Worm (Caenorhabditis elegans) whole organism, late embryonic: ENCODE data around the gene Y69H2.15.

Source experiments
- ama-1 ChIP-seq: fragments of 150-350 bp; optimal IDR thresholded peaks from 2 replicates; lab custom pipeline; 2014
- dve-1 ChIP-seq: sonication (generic microtip); optimal IDR thresholded peaks from 2 replicates; lab custom pipeline; 2017; ENCODE audit warnings: antibody characterized with exemption, mild to moderate bottlenecking, missing genetic modification characterization, missing compliant biosample characterization
- npax-4 ChIP-seq: sonication (generic microtip); optimal IDR thresholded peaks from 2 replicates; lab custom pipeline; 2016; ENCODE audit warnings: missing genetic modification characterization, missing compliant biosample characterization
- pqm-1 ChIP-seq: sonication (generic microtip); optimal IDR thresholded peaks from 2 replicates; lab custom pipeline; 2016; ENCODE audit warnings: missing genetic modification characterization, missing compliant biosample characterization
- tbx-7 ChIP-seq: sonication (generic microtip); optimal IDR thresholded peaks from 2 replicates; lab custom pipeline; 2016; ENCODE audit warnings: missing genotype, missing genetic modification characterization, missing compliant biosample characterization

- no peak for TF ChIP-seq npax-4 (tag; lab: Kevin White, UChicago)
- no peak for TF ChIP-seq ama-1
- no peak for TF ChIP-seq pqm-1 (tag; lab: Kevin White, UChicago)
- TF ChIP-seq tbx-7 = no peak
- no peak for TF ChIP-seq dve-1 (tag; lab: Kevin White, UChicago)
These were observed 47.0 kb downstream of the Y69H2.15 start, which contains the start of gene Y51A2D.13 for ce11 chrV:18579684-18580083.
